Worm (Caenorhabditis elegans) whole organism, L2 larva: ENCODE measurements around the gene ZK180.7.
A peak's percentile ranks its signal among the peaks of the same experiment; 100 is the strongest.

ENCODE experiments used
- Y55F3AM.14 ChIP-seq: fragments of 200-800 bp; sonication (Bioruptor generic); optimal IDR thresholded peaks from 2 replicates; lab custom pipeline; 2018; ENCODE audit warnings: mild to moderate bottlenecking, missing genetic modification characterization, missing compliant biosample characterization
- alr-1 ChIP-seq: fragments of 150-350 bp; optimal IDR thresholded peaks from 2 replicates; lab custom pipeline; 2014; ENCODE audit warnings: missing biosample characterization, missing genetic modification characterization
- ama-1 ChIP-seq: fragments of 150-350 bp; optimal IDR thresholded peaks from 2 replicates; lab custom pipeline; 2018; ENCODE audit warnings: inconsistent platforms
- crh-2 ChIP-seq: sonication (generic microtip); optimal IDR thresholded peaks from 2 replicates; lab custom pipeline; 2017; ENCODE audit warnings: missing biosample characterization, missing genetic modification characterization
- egl-27 ChIP-seq: sonication (generic microtip); optimal IDR thresholded peaks from 3 replicates; lab custom pipeline; 2017; ENCODE audit warnings: missing biosample characterization, missing genetic modification reagents, missing genetic modification characterization
- elt-3 ChIP-seq: sonication (generic microtip); optimal IDR thresholded peaks from 2 replicates; lab custom pipeline; 2017; ENCODE audit warnings: missing biosample characterization, missing genetic modification characterization
- fos-1 ChIP-seq: fragments of 150-350 bp; optimal IDR thresholded peaks from 2 replicates; lab custom pipeline; 2014; ENCODE audit warnings: missing biosample characterization, missing genetic modification characterization
- gmeb-1 ChIP-seq: fragments of 150-350 bp; optimal IDR thresholded peaks from 2 replicates; lab custom pipeline; 2014; ENCODE audit warnings: missing biosample characterization, missing genetic modification characterization
- lin-11 ChIP-seq: fragments of 150-350 bp; sonication (generic microtip); optimal IDR thresholded peaks from 2 replicates; lab custom pipeline; 2014; ENCODE audit warnings: missing biosample characterization, missing genetic modification characterization, inconsistent platforms, mixed read lengths
- lin-39 ChIP-seq: fragments of 150-350 bp; optimal IDR thresholded peaks from 2 replicates; lab custom pipeline; 2014; ENCODE audit warnings: missing biosample characterization, missing genetic modification reagents, missing genetic modification characterization
- mbf-1 ChIP-seq: sonication (generic microtip); optimal IDR thresholded peaks from 2 replicates; lab custom pipeline; 2017; ENCODE audit warnings: missing biosample characterization, missing genetic modification characterization
- mdl-1 ChIP-seq, 2 experiments: fragments of 150-350 bp in 1 of 2; sonication (generic microtip) in 1 of 2; optimal IDR thresholded peaks; 2 replicates each; lab custom pipeline; 2017; ENCODE audit warnings: missing biosample characterization in 2 of 2, missing genetic modification characterization in 2 of 2
- nhr-12 ChIP-seq: fragments of 150-350 bp; optimal IDR thresholded peaks from 2 replicates; lab custom pipeline; 2014; ENCODE audit warnings: missing biosample characterization, missing genetic modification characterization
- nhr-129 ChIP-seq: fragments of 150-350 bp; optimal IDR thresholded peaks from 2 replicates; lab custom pipeline; 2014; ENCODE audit warnings: missing biosample characterization, missing genetic modification characterization
- nhr-237 ChIP-seq: fragments of 150-350 bp; optimal IDR thresholded peaks from 2 replicates; lab custom pipeline; 2014; ENCODE audit warnings: missing biosample characterization, missing genetic modification characterization
- nhr-25 ChIP-seq: fragments of 150-350 bp; sonication (generic microtip); optimal IDR thresholded peaks from 3 replicates; lab custom pipeline; 2014; ENCODE audit warnings: missing biosample characterization, missing genetic modification characterization
- nhr-6 ChIP-seq: fragments of 150-350 bp; optimal IDR thresholded peaks from 2 replicates; lab custom pipeline; 2014; ENCODE audit warnings: missing biosample characterization, missing genetic modification characterization
- nhr-77 ChIP-seq: fragments of 150-350 bp; optimal IDR thresholded peaks from 2 replicates; lab custom pipeline; 2014; ENCODE audit warnings: missing biosample characterization, missing genetic modification characterization
- peb-1 ChIP-seq: fragments of 150-350 bp; optimal IDR thresholded peaks from 2 replicates; lab custom pipeline; 2014; ENCODE audit warnings: missing biosample characterization, missing genetic modification characterization
- skn-1 ChIP-seq: sonication (generic microtip); optimal IDR thresholded peaks from 2 replicates; lab custom pipeline; 2017; ENCODE audit warnings: missing biosample characterization, missing genetic modification characterization
- sma-9 ChIP-seq, 2 experiments: fragments of 150-350 bp in 1 of 2; sonication (generic microtip) in 1 of 2; optimal IDR thresholded peaks; 2 replicates each; lab custom pipeline; 2014 to 2016; ENCODE audit warnings: missing genetic modification characterization in 2 of 2, mild to moderate bottlenecking in 1 of 2, missing biosample characterization in 1 of 2, missing compliant biosample characterization in 1 of 2, missing genetic modification reagents in 1 of 2, moderate library complexity in 1 of 2
- unc-55 ChIP-seq: fragments of 150-350 bp; sonication (generic microtip); optimal IDR thresholded peaks from 3 replicates; lab custom pipeline; 2014; ENCODE audit warnings: missing biosample characterization, missing genetic modification reagents, missing genetic modification characterization
- unc-62 ChIP-seq: fragments of 150-350 bp; optimal IDR thresholded peaks from 2 replicates; lab custom pipeline; 2014; ENCODE audit warnings: missing biosample characterization, missing genetic modification reagents, missing genetic modification characterization
- ztf-11 ChIP-seq: sonication (generic microtip); optimal IDR thresholded peaks from 2 replicates; lab custom pipeline; 2017; ENCODE audit warnings: missing biosample characterization, missing genetic modification characterization

Gene ZK180.7

DNA sequence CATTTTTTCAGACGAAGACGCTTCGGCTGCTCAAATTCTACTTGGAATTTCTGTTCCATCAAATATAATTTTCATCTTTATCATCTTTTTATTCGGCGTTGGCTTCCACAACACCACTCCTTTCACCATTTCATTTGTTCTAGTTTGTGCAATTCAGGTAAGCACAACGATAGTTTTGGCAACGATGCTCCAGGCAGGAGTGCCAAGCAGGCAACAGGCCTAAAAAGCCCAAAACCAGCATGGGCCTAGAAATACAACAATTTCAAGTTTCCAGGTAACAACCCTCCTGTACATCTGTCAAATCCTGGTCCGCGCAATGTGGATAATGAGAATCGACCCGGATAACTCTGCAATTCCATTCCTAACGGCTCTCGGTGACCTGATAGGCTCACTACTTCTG lies 50.9 kb downstream of the ZK180.7 start:
- no peak for TF ChIP-seq lin-11
- no peak for TF ChIP-seq skn-1
- no peak for TF ChIP-seq nhr-77 (tag; lab: Kevin White, UChicago)
- TF ChIP-seq nhr-129 (tag; lab: Kevin White, UChicago) = no peak
- TF ChIP-seq egl-27 (tag; lab: Kevin White, UChicago) = no peak
- no peak for TF ChIP-seq unc-55 (GFP tag; lab: Kevin White, UChicago)
- TF ChIP-seq ama-1 (lab: Kevin White, UChicago) = no peak
- TF ChIP-seq peb-1 (tag; lab: Kevin White, UChicago) = no peak
- TF ChIP-seq crh-2 (tag; lab: Kevin White, UChicago) = no peak

- TF ChIP-seq skn-1 (no peak), elt-3 (tag; lab: Kevin White, UChicago) (no peak), nhr-25 (no peak), peb-1 (tag; lab: Kevin White, UChicago) (no peak), alr-1 (tag; lab: Kevin White, UChicago) (no peak), nhr-12 (tag; lab: Kevin White, UChicago) (no peak), mbf-1 (tag; lab: Kevin White, UChicago) (no peak), gmeb-1 (tag; lab: Kevin White, UChicago) (no peak), nhr-129 (tag; lab: Kevin White, UChicago) (no peak), ztf-11 (tag; lab: Kevin White, UChicago) (no peak), sma-9 (GFP tag; optimal IDR thresholded peaks at IDR 0.05; lab: Kevin White, UChicago) (no peak), sma-9 (tag; optimal IDR thresholded peaks at IDR 0.05; lab: Kevin White, UChicago) (no peak), unc-62 (GFP tag; lab: Kevin White, UChicago) (no peak), fos-1 (tag; lab: Kevin White, UChicago) (no peak), lin-39 (tag; lab: Kevin White, UChicago) (no peak), Y55F3AM.14 (no peak), mdl-1 (tag; optimal IDR thresholded peaks at IDR 0.05; lab: Kevin White, UChicago) (no peak), nhr-237 (tag; lab: Kevin White, UChicago) (no peak), unc-55 (GFP tag; lab: Kevin White, UChicago) (no peak), nhr-6 (tag; lab: Kevin White, UChicago) (no peak), nhr-77 (tag; lab: Kevin White, UChicago) (no peak)
These were observed 52.6 kb downstream of the ZK180.7 start for ce11 chrIV:4542972-4543371.

ce11 chrIV:4544215-4544614 lies 53.9 kb downstream of the ZK180.7 start:
- TF ChIP-seq crh-2 (tag; lab: Kevin White, UChicago) (peak; percentile 56), fos-1 (tag; lab: Kevin White, UChicago) (peak; percentile 45), egl-27 (tag; lab: Kevin White, UChicago) (no peak)
